Worm (Caenorhabditis elegans): ENCODE measurements around the gene otpl-1.

DNA sequence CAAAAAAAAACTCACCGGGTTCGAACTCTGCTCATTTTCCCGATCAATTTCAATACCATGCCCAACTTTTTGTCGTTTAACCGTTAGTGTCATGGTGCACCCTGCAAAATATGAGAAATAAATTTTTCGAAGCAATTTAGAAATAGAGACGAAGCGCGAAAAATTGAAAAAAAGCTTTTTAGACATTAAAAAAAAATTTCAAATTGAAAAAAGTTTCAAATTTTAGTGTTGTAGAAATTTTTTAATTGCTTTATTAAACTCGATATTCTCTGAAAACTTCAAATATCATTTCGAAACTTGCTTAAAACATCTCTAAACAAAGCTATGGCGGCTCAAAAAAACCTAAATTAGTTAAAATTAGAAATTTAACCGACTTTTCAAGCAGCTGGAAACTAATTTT is 21.3 kb upstream of the otpl-1 start, which contains the start of gene nstp-6:
- TF ChIP-seq tbx-37 (GFP tag; conservative IDR thresholded peaks at IDR 0.05) (no peak), ama-1 (optimal IDR thresholded peaks at IDR 0.05) (no peak)
